Worm (Caenorhabditis elegans): ENCODE results near the gene lys-1.
A peak's percentile ranks its signal among the peaks of the same experiment; 100 is the strongest.

DNA sequence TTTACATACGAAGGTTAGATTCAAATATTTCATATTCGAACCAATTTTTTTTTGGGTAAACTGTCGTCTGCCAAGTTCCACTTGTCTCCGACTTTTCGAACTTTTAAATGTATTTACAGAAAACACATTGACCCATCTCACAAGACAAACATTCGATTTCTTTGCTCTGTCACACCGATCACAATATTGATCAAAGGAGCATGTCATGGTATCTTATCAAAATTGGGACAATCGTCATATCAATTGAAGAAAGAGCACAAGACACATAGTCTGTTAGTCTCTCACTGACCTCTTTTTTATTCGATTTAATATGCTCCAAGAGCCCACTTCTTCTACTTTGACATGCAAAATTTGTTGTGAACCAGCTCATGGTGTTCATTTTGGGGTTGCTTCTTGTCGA lies 21.7 kb upstream of the lys-1 start, which contains the start of gene nhr-232:
- no peak for TF ChIP-seq ama-1 (optimal IDR thresholded peaks at IDR 0.05)
- no peak for TF ChIP-seq lin-38 (GFP tag; IDR thresholded peaks at IDR 0.05)
- no peak for TF ChIP-seq lin-15B (tag; optimal IDR thresholded peaks at IDR 0.05)
- no peak for TF ChIP-seq saeg-2 (GFP tag; IDR thresholded peaks at IDR 0.05)
- TF ChIP-seq unc-62 (GFP tag; optimal IDR thresholded peaks at IDR 0.05 in 1 of 2), result no peak
- TF ChIP-seq unc-62 (tag; optimal IDR thresholded peaks at IDR 0.05), result no peak
- TF ChIP-seq unc-39 (tag; optimal IDR thresholded peaks at IDR 0.05), result no peak
- TF ChIP-seq rbr-2 (tag; optimal IDR thresholded peaks at IDR 0.05), result no peak
- TF ChIP-seq snpc-4 (tag; optimal IDR thresholded peaks at IDR 0.05), result no peak
- no peak for TF ChIP-seq ZK546.5 (tag; optimal IDR thresholded peaks at IDR 0.05)
- peak; percentile 86 for TF ChIP-seq pqm-1 (tag; optimal IDR thresholded peaks at IDR 0.05)
- no peak for TF ChIP-seq F37D6.2 (tag; optimal IDR thresholded peaks at IDR 0.05)
- no peak for TF ChIP-seq ceh-82 (tag; optimal IDR thresholded peaks at IDR 0.05)
- no peak for TF ChIP-seq mep-1 (tag; optimal IDR thresholded peaks at IDR 0.05)
- TF ChIP-seq nhr-28 (tag; optimal IDR thresholded peaks at IDR 0.05), result peak; percentile 80
